Worm (Caenorhabditis elegans): ENCODE results near the gene ttr-5.

Gene ttr-5

ce11 chrIII:9297345-9297744 is 32.8 kb upstream of the ttr-5 start, which contains the start of gene K01B6.4:
TSS of gene K01B6.4 (minus strand) at chrIII:9297445.
- TF ChIP-seq gmeb-1 (tag; optimal IDR thresholded peaks at IDR 0.05) (no peak), ztf-4 (tag; optimal IDR thresholded peaks at IDR 0.05) (no peak), alr-1 (tag; optimal IDR thresholded peaks at IDR 0.05) (no peak), ztf-1 (GFP tag; conservative IDR thresholded peaks at IDR 0.05) (no peak), peb-1 (tag; optimal IDR thresholded peaks at IDR 0.05) (no peak), aly-2 (tag; optimal IDR thresholded peaks at IDR 0.05) (no peak), nhr-237 (tag; optimal IDR thresholded peaks at IDR 0.05) (no peak), F13H6.1 (tag; optimal IDR thresholded peaks at IDR 0.05) (no peak), nhr-77 (tag; optimal IDR thresholded peaks at IDR 0.05) (no peak)

- TF ChIP-seq egl-27 (tag; optimal IDR thresholded peaks at IDR 0.05) (no peak), unc-39 (tag; optimal IDR thresholded peaks at IDR 0.05) (no peak), fos-1 (tag; optimal IDR thresholded peaks at IDR 0.05) (no peak), ztf-4 (tag; optimal IDR thresholded peaks at IDR 0.05) (no peak), ceh-16 (tag; optimal IDR thresholded peaks at IDR 0.05) (no peak), mbf-1 (tag; optimal IDR thresholded peaks at IDR 0.05) (no peak), nhr-23 (tag; optimal IDR thresholded peaks at IDR 0.05) (no peak), nhr-12 (tag; optimal IDR thresholded peaks at IDR 0.05) (no peak), lin-39 (tag; optimal IDR thresholded peaks at IDR 0.05) (no peak), sma-9 (GFP tag; optimal IDR thresholded peaks at IDR 0.05) (no peak), sma-9 (tag; optimal IDR thresholded peaks at IDR 0.05) (no peak), nhr-10 (tag; optimal IDR thresholded peaks at IDR 0.05) (no peak), dmd-4 (tag; optimal IDR thresholded peaks at IDR 0.05) (no peak)
Observed at ce11 chrIII:9299116-9299515, 31.0 kb upstream of the ttr-5 start.

- TF ChIP-seq ztf-11 (tag; optimal IDR thresholded peaks at IDR 0.05) (no peak), unc-62 (GFP tag; optimal IDR thresholded peaks at IDR 0.05) (no peak), R02D3.7 (tag; optimal IDR thresholded peaks at IDR 0.05) (no peak), nhr-21 (tag; optimal IDR thresholded peaks at IDR 0.05) (no peak), lin-11 (tag; optimal IDR thresholded peaks at IDR 0.05) (no peak)
Observed at ce11 chrIII:9299919-9300318, 30.2 kb upstream of the ttr-5 start, which contains the start of gene K01B6.3. TSS of gene K01B6.3 (plus strand) at chrIII:9300219.

- no peak for TF ChIP-seq peb-1 (tag; optimal IDR thresholded peaks at IDR 0.05)
- no peak for TF ChIP-seq sem-4 (tag; optimal IDR thresholded peaks at IDR 0.05)
- TF ChIP-seq blmp-1 (tag; optimal IDR thresholded peaks at IDR 0.05; ENCODE audit: insufficient read depth): peak; percentile 85
- TF ChIP-seq ceh-82 (tag; optimal IDR thresholded peaks at IDR 0.05): no peak
- TF ChIP-seq aly-2 (tag; optimal IDR thresholded peaks at IDR 0.05): no peak
- TF ChIP-seq snpc-4 (tag; optimal IDR thresholded peaks at IDR 0.05): no peak
- TF ChIP-seq mbf-1 (tag; optimal IDR thresholded peaks at IDR 0.05): no peak
- no peak for TF ChIP-seq nhr-12 (tag; optimal IDR thresholded peaks at IDR 0.05)
- TF ChIP-seq sma-3 (GFP tag; optimal IDR thresholded peaks at IDR 0.05): no peak
- TF ChIP-seq nhr-25 (tag; optimal IDR thresholded peaks at IDR 0.05): peak; percentile 32
Observed at ce11 chrIII:9300670-9301069, 29.4 kb upstream of the ttr-5 start.

ce11 chrIII:9306596-9306995 is 23.5 kb upstream of the ttr-5 start, which contains the start of gene srx-45:
TSS of gene srx-45 (minus strand) at chrIII:9306696.
- TF ChIP-seq dmd-4 (tag; optimal IDR thresholded peaks at IDR 0.05) (no peak), elt-3 (tag; optimal IDR thresholded peaks at IDR 0.05) (no peak), unc-55 (GFP tag; optimal IDR thresholded peaks at IDR 0.05) (no peak), lin-39 (tag; optimal IDR thresholded peaks at IDR 0.05) (no peak), nhr-6 (tag; optimal IDR thresholded peaks at IDR 0.05) (no peak), peb-1 (tag; optimal IDR thresholded peaks at IDR 0.05) (no peak), nhr-129 (tag; optimal IDR thresholded peaks at IDR 0.05) (no peak), ZK546.5 (tag; optimal IDR thresholded peaks at IDR 0.05) (no peak), ceh-16 (tag; optimal IDR thresholded peaks at IDR 0.05) (no peak), ztf-11 (tag; optimal IDR thresholded peaks at IDR 0.05) (no peak), nhr-11 (tag; optimal IDR thresholded peaks at IDR 0.05) (no peak), nhr-237 (tag; optimal IDR thresholded peaks at IDR 0.05) (no peak), ztf-1 (GFP tag; conservative IDR thresholded peaks at IDR 0.05) (no peak), lsy-2 (tag; optimal IDR thresholded peaks at IDR 0.05) (no peak), aly-2 (tag; optimal IDR thresholded peaks at IDR 0.05) (no peak), nhr-23 (tag; optimal IDR thresholded peaks at IDR 0.05) (no peak), fos-1 (tag; optimal IDR thresholded peaks at IDR 0.05) (no peak), sma-9 (GFP tag; optimal IDR thresholded peaks at IDR 0.05) (no peak), sma-9 (tag; optimal IDR thresholded peaks at IDR 0.05) (no peak), elt-1 (tag; optimal IDR thresholded peaks at IDR 0.05) (no peak)

Measured in whole organism, L2 larva.